Worm (Caenorhabditis elegans): ENCODE measurements around the gene rmd-3.

rmd-3 gene

ce11 chrII:11329021-11329479, 10.4 kb downstream of the rmd-3 start, which contains the start of gene tag-180:
tag-180 (minus strand) TSS chrII:11329429.
- TF ChIP-seq unc-42 (tag; optimal IDR thresholded peaks at IDR 0.05), result peak; percentile 37
- TF ChIP-seq dve-1 (tag; optimal IDR thresholded peaks at IDR 0.05), result no peak
- no peak for TF ChIP-seq lin-11 (tag; optimal IDR thresholded peaks at IDR 0.05)
- no peak for TF ChIP-seq ceh-24 (tag; optimal IDR thresholded peaks at IDR 0.05)
- no peak for TF ChIP-seq ceh-22 (tag; optimal IDR thresholded peaks at IDR 0.05)
- no peak for TF ChIP-seq elt-2 (tag; optimal IDR thresholded peaks at IDR 0.05)
- no peak for TF ChIP-seq ttx-3 (tag; optimal IDR thresholded peaks at IDR 0.05)
- no peak for TF ChIP-seq syd-9 (tag; optimal IDR thresholded peaks at IDR 0.05)
- TF ChIP-seq ama-1 (optimal IDR thresholded peaks at IDR 0.05), result no peak
- peak; percentile 33 for TF ChIP-seq ceh-31 (tag; optimal IDR thresholded peaks at IDR 0.05)
- TF ChIP-seq sox-2 (GFP tag; IDR thresholded peaks at IDR 0.05), result no peak
- TF ChIP-seq pros-1 (tag; optimal IDR thresholded peaks at IDR 0.05), result no peak
- TF ChIP-seq dmd-4 (tag; optimal IDR thresholded peaks at IDR 0.05; ENCODE audit: borderline replicate concordance), result no peak
- TF ChIP-seq C38D4.7 (GFP tag; optimal IDR thresholded peaks at IDR 0.05), result no peak
- TF ChIP-seq npax-4 (tag; optimal IDR thresholded peaks at IDR 0.05), result no peak
- no peak for TF ChIP-seq zip-5 (tag; optimal IDR thresholded peaks at IDR 0.05)
- TF ChIP-seq hlh-8 (tag; optimal IDR thresholded peaks at IDR 0.05), result no peak
- TF ChIP-seq elt-4 (tag; optimal IDR thresholded peaks at IDR 0.05), result peak; percentile 28
- TF ChIP-seq nfya-1 (tag; optimal IDR thresholded peaks at IDR 0.05), result no peak
- TF ChIP-seq hlh-15 (tag; optimal IDR thresholded peaks at IDR 0.05), result no peak

- TF ChIP-seq zip-5 (tag; optimal IDR thresholded peaks at IDR 0.05) (no peak), tbx-7 (tag; optimal IDR thresholded peaks at IDR 0.05) (no peak), C38D4.7 (GFP tag; optimal IDR thresholded peaks at IDR 0.05) (no peak), ahr-1 (tag; optimal IDR thresholded peaks at IDR 0.05) (no peak), mec-3 (tag; optimal IDR thresholded peaks at IDR 0.05; ENCODE audit: borderline replicate concordance) (no peak), K02D7.2 (tag; optimal IDR thresholded peaks at IDR 0.05) (no peak), F13H6.1 (tag; optimal IDR thresholded peaks at IDR 0.05) (no peak), ceh-31 (tag; optimal IDR thresholded peaks at IDR 0.05) (no peak), sox-2 (GFP tag; IDR thresholded peaks at IDR 0.05) (no peak), ama-1 (optimal IDR thresholded peaks at IDR 0.05) (no peak), C08G9.2 (tag; optimal IDR thresholded peaks at IDR 0.05) (no peak), unc-55 (GFP tag; optimal IDR thresholded peaks at IDR 0.05) (no peak), ceh-18 (tag; optimal IDR thresholded peaks at IDR 0.05) (no peak), ceh-48 (tag; optimal IDR thresholded peaks at IDR 0.05) (no peak), lim-6 (tag; optimal IDR thresholded peaks at IDR 0.05) (no peak), ceh-2 (tag; optimal IDR thresholded peaks at IDR 0.05) (no peak)
These were observed 19.8 kb downstream of the rmd-3 start, which contains the start of gene nlp-51 for ce11 chrII:11319591-11319990. nlp-51 (minus strand) TSS chrII:11319691.

- TF ChIP-seq ceh-18 (tag; optimal IDR thresholded peaks at IDR 0.05) (no peak), sdc-2 (tag; optimal IDR thresholded peaks at IDR 0.05) (no peak), ttx-3 (tag; optimal IDR thresholded peaks at IDR 0.05) (no peak), unc-3 (GFP tag; conservative IDR thresholded peaks at IDR 0.05) (no peak), unc-3 (tag; optimal IDR thresholded peaks at IDR 0.05) (no peak), unc-42 (tag; optimal IDR thresholded peaks at IDR 0.05) (peak; percentile 63), Y22D7AL.16 (tag; optimal IDR thresholded peaks at IDR 0.05) (no peak)
These were observed 22.7 kb downstream of the rmd-3 start for ce11 chrII:11316663-11317062.

ce11 chrII:11314165-11314564, 25.2 kb downstream of the rmd-3 start, which contains the start of gene T24F1.4:
T24F1.4 (minus strand) TSS chrII:11314265.
- TF ChIP-seq ceh-34 (tag; optimal IDR thresholded peaks at IDR 0.05) (no peak), ceh-6 (GFP tag; optimal IDR thresholded peaks at IDR 0.05) (no peak)

All from whole organism, late embryonic.